Worm (Caenorhabditis elegans): Measurements from ENCODE around the gene D1086.2.

The D1086.2 gene

ce11 chrV:14085589-14085988 is 12.9 kb downstream of the D1086.2 start, which contains the start of gene D1086.18:
Gene D1086.18 (plus strand): TSS chrV:14085889.
- TF ChIP-seq snpc-4 (tag; optimal IDR thresholded peaks at IDR 0.05) (no peak), unc-130 (GFP tag; optimal IDR thresholded peaks at IDR 0.05) (no peak), nhr-102 (tag; optimal IDR thresholded peaks at IDR 0.05) (no peak), dve-1 (tag; optimal IDR thresholded peaks at IDR 0.05; ENCODE audit: insufficient read depth) (no peak), lin-15B (tag; optimal IDR thresholded peaks at IDR 0.05) (no peak), nhr-11 (tag; optimal IDR thresholded peaks at IDR 0.05) (no peak), ceh-32 (tag; optimal IDR thresholded peaks at IDR 0.05; ENCODE audit: poor library complexity) (no peak), mes-2 (tag; optimal IDR thresholded peaks at IDR 0.05; ENCODE audit: poor library complexity, severe bottlenecking) (no peak), zag-1 (tag; optimal IDR thresholded peaks at IDR 0.05) (no peak), ceh-44 (GFP tag; IDR thresholded peaks at IDR 0.05) (no peak), zfp-3 (GFP tag; conservative IDR thresholded peaks at IDR 0.05) (no peak)

ce11 chrV:14083970-14084369 is 14.5 kb downstream of the D1086.2 start, which contains the start of gene D1086.7:
Gene D1086.7 (plus strand): TSS chrV:14084270.
- TF ChIP-seq lin-38 (GFP tag; IDR thresholded peaks at IDR 0.05) (no peak), unc-62 (GFP tag; optimal IDR thresholded peaks at IDR 0.05 in 1 of 2) (peak in 1 of 2 experiments; percentile 49), unc-62 (tag; optimal IDR thresholded peaks at IDR 0.05) (no peak)

ce11 chrV:14082453-14082852 is 16.0 kb downstream of the D1086.2 start, which contains the start of gene D1086.10:
Gene D1086.10 (plus strand): TSS chrV:14082753.
- TF ChIP-seq daf-19 (GFP tag; conservative IDR thresholded peaks at IDR 0.05) (no peak), dve-1 (tag; optimal IDR thresholded peaks at IDR 0.05; ENCODE audit: insufficient read depth) (peak; percentile 38), skn-1 (tag; optimal IDR thresholded peaks at IDR 0.05) (no peak)

ce11 chrV:14079501-14079900 is 19.0 kb downstream of the D1086.2 start, which contains the start of gene D1086.6:
Gene D1086.6 (plus strand): TSS chrV:14079801.
- TF ChIP-seq T20F7.1 (GFP tag; optimal IDR thresholded peaks at IDR 0.05) (no peak), hmg-1.1 (GFP tag; IDR thresholded peaks at IDR 0.05) (no peak), lin-13 (GFP tag; optimal IDR thresholded peaks at IDR 0.05) (no peak), nhr-28 (tag; optimal IDR thresholded peaks at IDR 0.05) (no peak), ceh-44 (GFP tag; IDR thresholded peaks at IDR 0.05) (no peak), daf-19 (GFP tag; conservative IDR thresholded peaks at IDR 0.05) (no peak), lim-7 (GFP tag; IDR thresholded peaks at IDR 0.05) (no peak), dve-1 (tag; optimal IDR thresholded peaks at IDR 0.05; ENCODE audit: insufficient read depth) (no peak), spr-1 (tag; optimal IDR thresholded peaks at IDR 0.05) (no peak), mxl-3 (GFP tag; optimal IDR thresholded peaks at IDR 0.05) (no peak), madf-5 (GFP tag; IDR thresholded peaks at IDR 0.05) (no peak), ZK337.2 (GFP tag; IDR thresholded peaks at IDR 0.05) (no peak), lsy-2 (tag; optimal IDR thresholded peaks at IDR 0.05) (no peak), fos-1 (tag; optimal IDR thresholded peaks at IDR 0.05) (no peak), dmd-9 (GFP tag; IDR thresholded peaks at IDR 0.05) (no peak), snpc-1.2 (GFP tag; IDR thresholded peaks at IDR 0.05) (no peak), vab-7 (GFP tag; IDR thresholded peaks at IDR 0.05) (no peak)

ce11 chrV:14074160-14074559 is 24.3 kb downstream of the D1086.2 start, which contains the start of gene D1086.11:
Gene D1086.11 (plus strand): TSS chrV:14074460.
- TF ChIP-seq jun-1 (tag; optimal IDR thresholded peaks at IDR 0.05), result no peak
- TF ChIP-seq mdl-1 (tag; optimal IDR thresholded peaks at IDR 0.05), result no peak
- no peak for TF ChIP-seq nhr-10 (tag; optimal IDR thresholded peaks at IDR 0.05)
- no peak for TF ChIP-seq ctbp-1 (GFP tag; IDR thresholded peaks at IDR 0.05)
- TF ChIP-seq aly-2 (tag; optimal IDR thresholded peaks at IDR 0.05), result no peak
- no peak for TF ChIP-seq ceh-44 (GFP tag; IDR thresholded peaks at IDR 0.05)
- TF ChIP-seq mxl-2 (GFP tag; conservative IDR thresholded peaks at IDR 0.05), result no peak
- TF ChIP-seq hlh-11 (tag; optimal IDR thresholded peaks at IDR 0.05), result no peak
- TF ChIP-seq dve-1 (tag; optimal IDR thresholded peaks at IDR 0.05; ENCODE audit: insufficient read depth), result no peak

All from whole organism, L4 larva.